Fruit fly (Drosophila melanogaster) whole organism, pupa: ENCODE measurements around the gene sxe2.

Experiments used
- CG10348 ChIP-seq: fragments of 200-800 bp; sonication (Bioruptor generic); IDR thresholded peaks from 2 replicates; pipeline ENCODE4 v1.3.6; 2022; ENCODE audit warnings: missing biosample characterization, missing genetic modification characterization
- CG13204 ChIP-seq: fragments of 200-800 bp; sonication (Bioruptor generic); optimal IDR thresholded peaks from 2 replicates; lab custom pipeline; 2018; ENCODE audit warnings: missing biosample characterization, mild to moderate bottlenecking, missing genetic modification characterization, moderate library complexity
- CG14655 ChIP-seq: fragments of 200-800 bp; sonication (Bioruptor generic); optimal IDR thresholded peaks from 3 replicates; lab custom pipeline; 2017; ENCODE audit warnings: mild to moderate bottlenecking, missing biosample characterization, missing genetic modification reagents, missing genetic modification characterization
- CG15710 ChIP-seq: fragments of 200-800 bp; sonication (Bioruptor generic); optimal IDR thresholded peaks from 2 replicates; lab custom pipeline; 2018; ENCODE audit warnings: missing biosample characterization, mild to moderate bottlenecking, missing genetic modification characterization, moderate library complexity
- CG32121 ChIP-seq: fragments of 200-800 bp; sonication (Bioruptor generic); IDR thresholded peaks from 2 replicates; pipeline ENCODE4 v1.3.6; 2022; ENCODE audit warnings: missing biosample characterization, missing genetic modification characterization
- CG4496 ChIP-seq: fragments of 200-800 bp; sonication (Bioruptor generic); IDR thresholded peaks from 3 replicates; pipeline ENCODE4 v1.3.6; 2022; ENCODE audit warnings: missing biosample characterization, missing genetic modification characterization
- CG8301 ChIP-seq: fragments of 200-800 bp; sonication (Bioruptor generic); optimal IDR thresholded peaks from 2 replicates; lab custom pipeline; 2018; ENCODE audit warnings: missing biosample characterization, mild to moderate bottlenecking, missing genetic modification characterization
- CG9948 ChIP-seq: fragments of 200-800 bp; sonication (Bioruptor generic); optimal IDR thresholded peaks from 2 replicates; lab custom pipeline; 2018; ENCODE audit warnings: missing biosample characterization, mild to moderate bottlenecking, missing genetic modification characterization, moderate library complexity
- EcR ChIP-seq: fragments of 200-800 bp; sonication (Bioruptor generic); optimal IDR thresholded peaks from 3 replicates; lab custom pipeline; 2019; ENCODE audit warnings: missing biosample characterization, missing genetic modification characterization, mild to moderate bottlenecking, moderate library complexity, missing genetic modification reagents
- Pif1A ChIP-seq: fragments of 200-800 bp; sonication (Bioruptor generic); optimal IDR thresholded peaks from 3 replicates; lab custom pipeline; 2016; ENCODE audit warnings: missing biosample characterization, missing genetic modification characterization
- Pif1B ChIP-seq: fragments of 200-800 bp; sonication (Bioruptor generic); optimal IDR thresholded peaks from 3 replicates; lab custom pipeline; 2016; ENCODE audit warnings: missing biosample characterization, missing genetic modification characterization
- Snoo ChIP-seq: fragments of 200-800 bp; sonication (Bioruptor generic); optimal IDR thresholded peaks from 3 replicates; lab custom pipeline; 2017; ENCODE audit warnings: missing biosample characterization, mild to moderate bottlenecking, missing genetic modification characterization, inconsistent platforms
- fd96Ca ChIP-seq: fragments of 200-800 bp; sonication (Bioruptor generic); IDR thresholded peaks from 3 replicates; pipeline ENCODE4 v1.3.6; 2022; ENCODE audit warnings: missing biosample characterization, missing genetic modification characterization
- gl ChIP-seq: fragments of 200-800 bp; sonication (Bioruptor generic); optimal IDR thresholded peaks from 2 replicates; lab custom pipeline; 2018; ENCODE audit warnings: missing biosample characterization, mild to moderate bottlenecking, missing genetic modification characterization

DNA sequence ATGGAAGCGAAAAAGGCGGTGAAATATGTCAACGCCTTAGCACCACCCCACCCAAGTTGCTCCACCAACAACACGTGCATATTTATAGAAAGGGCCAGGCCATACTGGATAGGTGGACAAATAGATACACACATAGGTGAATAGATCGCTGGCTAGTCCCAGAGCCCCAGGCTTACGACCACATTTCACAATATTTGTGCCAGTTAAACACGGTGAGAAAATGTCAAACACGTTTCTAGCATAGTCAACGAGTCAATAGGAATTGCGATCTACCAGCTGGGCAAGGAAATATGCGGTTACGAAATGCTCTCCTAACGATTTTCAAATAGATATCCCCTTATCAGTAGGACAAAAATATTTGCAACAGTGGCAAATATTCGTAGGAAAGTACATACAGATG lies 11.2 kb downstream of the sxe2 start:
- TF ChIP-seq Pif1B (GFP tag; lab: Kevin White, UChicago) (no peak), EcR (GFP tag; lab: Kevin White, UChicago) (no peak), CG9948 (no peak), CG14655 (GFP tag; lab: Kevin White, UChicago) (peak; percentile 21), CG8301 (tag; lab: Kevin White, UChicago) (no peak), CG32121 (no peak), CG4496 (GFP tag; lab: Robert Waterston, UW) (no peak), CG13204 (no peak), Snoo (tag; lab: Kevin White, UChicago) (no peak), fd96Ca (no peak), Pif1A (GFP tag; lab: Kevin White, UChicago) (no peak), CG15710 (no peak), CG10348 (GFP tag; lab: Robert Waterston, UW) (no peak), gl (tag; lab: Kevin White, UChicago) (no peak)
